Worm (Caenorhabditis elegans) whole organism, mixed stage, embryonic: ENCODE measurements around the gene C46C2.3.
A peak's percentile ranks its signal among the peaks of the same experiment; 100 is the strongest.

Experiments
- hlh-1 ChIP-seq: fragments of 150-350 bp; optimal IDR thresholded peaks from 2 replicates; lab custom pipeline; 2014; ENCODE audit warnings: missing biosample characterization, missing genetic modification reagents, missing genetic modification characterization
- mep-1 ChIP-seq: fragments of 150-350 bp; optimal IDR thresholded peaks from 2 replicates; lab custom pipeline; 2017; ENCODE audit warnings: missing biosample characterization, missing genetic modification reagents, missing genetic modification characterization, inconsistent platforms
- nhr-237 ChIP-seq: fragments of 150-350 bp; optimal IDR thresholded peaks from 2 replicates; lab custom pipeline; 2014; ENCODE audit warnings: missing biosample characterization, missing genetic modification characterization
- nhr-76 ChIP-seq: sonication (generic microtip); optimal IDR thresholded peaks from 2 replicates; lab custom pipeline; 2017; ENCODE audit warnings: missing biosample characterization, missing genetic modification characterization
- snpc-4 ChIP-seq: fragments of 150-350 bp; optimal IDR thresholded peaks from 2 replicates; lab custom pipeline; 2014; ENCODE audit warnings: missing biosample characterization, missing genetic modification characterization
- unc-62 ChIP-seq: fragments of 150-350 bp; optimal IDR thresholded peaks from 2 replicates; lab custom pipeline; 2014; ENCODE audit warnings: missing biosample characterization, missing genetic modification reagents, missing genetic modification characterization

ce11 chrIV:9196755-9197154 lies 28.2 kb upstream of the C46C2.3 start:
- peak; percentile 33 for TF ChIP-seq mep-1 (tag; lab: Kevin White, UChicago)
- peak; percentile 58 for TF ChIP-seq hlh-1 (tag; lab: Kevin White, UChicago)
- TF ChIP-seq unc-62 (GFP tag; lab: Kevin White, UChicago), result peak; percentile 23
- no peak for TF ChIP-seq snpc-4 (tag; lab: Kevin White, UChicago)
- TF ChIP-seq nhr-76 (tag; lab: Kevin White, UChicago), result no peak
- TF ChIP-seq nhr-237, result no peak
